Fruit fly (Drosophila melanogaster) whole organism, embryonic: ENCODE data around the gene CG11593.
A peak's percentile ranks its signal among the peaks of the same experiment; 100 is the strongest.

Experiments
- Atf6 ChIP-seq: fragments of 200-800 bp; sonication (Bioruptor generic); IDR thresholded peaks from 2 replicates; pipeline ENCODE4 v1.3.6; 2022; ENCODE audit warnings: missing biosample characterization, missing genetic modification characterization
- CG1024 ChIP-seq: fragments of 200-800 bp; sonication (Bioruptor generic); IDR thresholded peaks from 2 replicates; pipeline ENCODE4 v1.3.6; 2022; ENCODE audit warnings: missing biosample characterization, missing genetic modification characterization
- CG10267 ChIP-seq: fragments of 200-800 bp; sonication (Bioruptor generic); optimal IDR thresholded peaks from 2 replicates; lab custom pipeline; 2018; ENCODE audit warnings: missing biosample characterization, mild to moderate bottlenecking, missing genetic modification characterization, moderate library complexity
- CG10654 ChIP-seq: fragments of 200-800 bp; sonication (Bioruptor generic); optimal IDR thresholded peaks from 2 replicates; lab custom pipeline; 2016; ENCODE audit warnings: missing biosample characterization, missing genetic modification characterization
- CG11504 ChIP-seq: fragments of 200-800 bp; sonication (Bioruptor generic); optimal IDR thresholded peaks from 3 replicates; lab custom pipeline; 2019; ENCODE audit warnings: missing biosample characterization, mild to moderate bottlenecking, missing genetic modification characterization, moderate library complexity
- CG15696 ChIP-seq: fragments of 200-800 bp; sonication (Bioruptor generic); optimal IDR thresholded peaks from 2 replicates; lab custom pipeline; 2019; ENCODE audit warnings: missing biosample characterization, mild to moderate bottlenecking, missing genetic modification characterization, moderate library complexity
- CG17186 ChIP-seq: fragments of 200-800 bp; sonication (Bioruptor generic); optimal IDR thresholded peaks from 3 replicates; lab custom pipeline; 2017; ENCODE audit warnings: missing biosample characterization, missing genetic modification reagents, missing genetic modification characterization
- CG18011 ChIP-seq: fragments of 200-800 bp; sonication (Bioruptor generic); optimal IDR thresholded peaks from 2 replicates; lab custom pipeline; 2017; ENCODE audit warnings: missing biosample characterization, missing genetic modification characterization, mild to moderate bottlenecking, moderate library complexity, missing genotype
- CG18764 ChIP-seq: fragments of 200-800 bp; sonication (Bioruptor generic); optimal IDR thresholded peaks from 3 replicates; lab custom pipeline; 2016; ENCODE audit warnings: missing biosample characterization, missing genetic modification characterization
- CG2116 ChIP-seq: fragments of 200-800 bp; sonication (Bioruptor generic); optimal IDR thresholded peaks from 3 replicates; lab custom pipeline; 2018; ENCODE audit warnings: missing biosample characterization, mild to moderate bottlenecking, missing genetic modification characterization
- CG30403 ChIP-seq: fragments of 200-800 bp; sonication (Bioruptor generic); optimal IDR thresholded peaks from 3 replicates; lab custom pipeline; 2016; ENCODE audit warnings: missing biosample characterization, missing genetic modification characterization
- CG3838 ChIP-seq: fragments of 200-800 bp; sonication (Bioruptor generic); optimal IDR thresholded peaks from 3 replicates; lab custom pipeline; 2016; ENCODE audit warnings: missing biosample characterization, missing genetic modification characterization
- CG4424 ChIP-seq: fragments of 200-800 bp; sonication (Bioruptor generic); optimal IDR thresholded peaks from 3 replicates; lab custom pipeline; 2016; ENCODE audit warnings: missing biosample characterization, missing genetic modification characterization
- CG4617 ChIP-seq: fragments of 200-800 bp; sonication (Bioruptor generic); optimal IDR thresholded peaks from 3 replicates; lab custom pipeline; 2016; ENCODE audit warnings: missing biosample characterization, missing genetic modification characterization, borderline replicate concordance
- CG6254 ChIP-seq: fragments of 200-800 bp; sonication (Bioruptor generic); optimal IDR thresholded peaks from 3 replicates; lab custom pipeline; 2017; ENCODE audit warnings: mild to moderate bottlenecking, missing biosample characterization, missing genetic modification reagents, missing genetic modification characterization
- CG7987 ChIP-seq: fragments of 200-800 bp; sonication (Bioruptor generic); optimal IDR thresholded peaks from 2 replicates; lab custom pipeline; 2018; ENCODE audit warnings: missing biosample characterization, mild to moderate bottlenecking, missing genetic modification characterization, moderate library complexity
- CG8089 ChIP-seq: fragments of 200-800 bp; sonication (Bioruptor generic); optimal IDR thresholded peaks from 3 replicates; lab custom pipeline; 2016; ENCODE audit warnings: missing biosample characterization, missing genetic modification characterization
- CG8290 ChIP-seq, 3 experiments: fragments of 200-800 bp; sonication (Bioruptor generic); optimal IDR thresholded peaks; 2 replicates each; lab custom pipeline; 2016 to 2019; ENCODE audit warnings: missing biosample characterization in 3 of 3, missing genetic modification characterization in 3 of 3, mild to moderate bottlenecking in 2 of 3, moderate library complexity in 1 of 3
- CG8478 ChIP-seq: fragments of >200 bp; optimal IDR thresholded peaks from 2 replicates; lab custom pipeline; 2018
- CG9727 ChIP-seq: fragments of 200-800 bp; sonication (Bioruptor generic); optimal IDR thresholded peaks from 3 replicates; lab custom pipeline; 2017; ENCODE audit warnings: missing biosample characterization, mild to moderate bottlenecking, missing genetic modification characterization
- CG9797 ChIP-seq: fragments of 200-800 bp; sonication (Bioruptor generic); optimal IDR thresholded peaks from 3 replicates; lab custom pipeline; 2018; ENCODE audit warnings: missing biosample characterization, mild to moderate bottlenecking, missing genetic modification characterization
- CG9817 ChIP-seq: fragments of 200-800 bp; sonication (Bioruptor generic); optimal IDR thresholded peaks from 2 replicates; lab custom pipeline; 2018; ENCODE audit warnings: missing biosample characterization, mild to moderate bottlenecking, missing genetic modification characterization, moderate library complexity
- D ChIP-seq, 2 experiments: fragments of 200-800 bp in 1 of 2; fragments of >200 bp in 1 of 2; sonication (Bioruptor generic) in 1 of 2; optimal IDR thresholded peaks; 2 replicates in 1 of 2; 3 replicates in 1 of 2; lab custom pipeline; 2017; ENCODE audit warnings: mild to moderate bottlenecking in 1 of 2, missing biosample characterization in 1 of 2, missing genetic modification characterization in 1 of 2, missing genetic modification reagents in 1 of 2
- D19A ChIP-seq: fragments of 200-800 bp; optimal IDR thresholded peaks from 3 replicates; lab custom pipeline; 2019; ENCODE audit warnings: missing biosample characterization, mild to moderate bottlenecking, missing genetic modification characterization, moderate library complexity
- Dp ChIP-seq: fragments of 200-800 bp; sonication (Bioruptor generic); optimal IDR thresholded peaks from 2 replicates; lab custom pipeline; 2018; ENCODE audit warnings: missing biosample characterization, mild to moderate bottlenecking, missing genetic modification characterization, moderate library complexity
- Drgx ChIP-seq: fragments of 200-800 bp; sonication (Bioruptor generic); IDR thresholded peaks from 2 replicates; pipeline ENCODE4 v1.3.6; 2022; ENCODE audit warnings: missing biosample characterization, missing genetic modification characterization
- Elba2 ChIP-seq: fragments of 200-800 bp; sonication (Bioruptor generic); optimal IDR thresholded peaks from 3 replicates; lab custom pipeline; 2016; ENCODE audit warnings: missing biosample characterization, missing genetic modification characterization
- Hey ChIP-seq: fragments of 200-800 bp; sonication (Bioruptor generic); optimal IDR thresholded peaks from 3 replicates; lab custom pipeline; 2018; ENCODE audit warnings: missing biosample characterization, mild to moderate bottlenecking, missing genetic modification characterization
- Med ChIP-seq: fragments of 200-800 bp; sonication (Bioruptor generic); peaks from one replicate; lab custom pipeline; 2016; ENCODE audit warnings: missing biosample characterization, missing genetic modification characterization, mild to moderate bottlenecking, inconsistent platforms, moderate library complexity
- Opbp ChIP-seq: fragments of 200-800 bp; sonication (Bioruptor generic); IDR thresholded peaks from 3 replicates; pipeline ENCODE4 v1.3.6; 2022; ENCODE audit warnings: missing biosample characterization, missing genetic modification characterization; ENCODE audit not compliant: partially characterized antibody
- Ssrp ChIP-seq: fragments of 200-800 bp; sonication (Bioruptor generic); optimal IDR thresholded peaks from 2 replicates; lab custom pipeline; 2018; ENCODE audit warnings: missing biosample characterization, mild to moderate bottlenecking, missing genetic modification characterization, moderate library complexity
- Trl ChIP-seq, 3 experiments: fragments of >200 bp in 2 of 3; fragments of 200-800 bp in 1 of 3; sonication (Bioruptor generic) in 1 of 3; optimal IDR thresholded peaks; 2 replicates in 1 of 3; 3 replicates in 2 of 3; lab custom pipeline; 2016 to 2017; ENCODE audit warnings: missing biosample characterization in 1 of 3, missing genetic modification characterization in 1 of 3
- Usf ChIP-seq: fragments of 200-800 bp; sonication (Bioruptor generic); optimal IDR thresholded peaks from 2 replicates; lab custom pipeline; 2017; ENCODE audit warnings: missing genotype, missing biosample characterization, missing genetic modification characterization
- Xbp1 ChIP-seq: fragments of 200-800 bp; sonication (Bioruptor generic); optimal IDR thresholded peaks from 3 replicates; lab custom pipeline; 2016; ENCODE audit warnings: missing biosample characterization, mild to moderate bottlenecking, missing genetic modification characterization
- aop ChIP-seq: fragments of 200-800 bp; sonication (Bioruptor generic); IDR thresholded peaks from 2 replicates; pipeline ENCODE4 v1.3.6; 2022; ENCODE audit warnings: missing biosample characterization, missing genetic modification characterization
- btn ChIP-seq: fragments of 200-800 bp; sonication (Bioruptor generic); optimal IDR thresholded peaks from 2 replicates; lab custom pipeline; 2016; ENCODE audit warnings: missing biosample characterization, missing genetic modification characterization
- chinmo ChIP-seq: fragments of 200-800 bp; sonication (Bioruptor generic); IDR thresholded peaks from 4 replicates; pipeline ENCODE4 v1.3.6; 2022; ENCODE audit warnings: missing biosample characterization, missing genetic modification characterization; ENCODE audit not compliant: partially characterized antibody
- ci ChIP-seq: fragments of 200-800 bp; sonication (Bioruptor generic); IDR thresholded peaks from 3 replicates; pipeline ENCODE4 v1.3.6; 2022; ENCODE audit warnings: missing biosample characterization, missing genetic modification characterization
- dimm ChIP-seq: fragments of 200-800 bp; sonication (Bioruptor generic); IDR thresholded peaks from 2 replicates; pipeline ENCODE4 v1.3.6; 2022; ENCODE audit warnings: missing biosample characterization, missing genetic modification characterization
- hkb ChIP-seq, 2 experiments: fragments of 200-800 bp in 1 of 2; fragments of >200 bp in 1 of 2; sonication (Bioruptor generic) in 1 of 2; IDR thresholded peaks in 1 of 2; optimal IDR thresholded peaks in 1 of 2; 2 replicates each; pipeline versions ENCODE4 v1.3.6 to Lab custom; 2017 to 2022; ENCODE audit warnings: missing biosample characterization in 1 of 2, missing genetic modification characterization in 1 of 2
- hth ChIP-seq: fragments of >200 bp; optimal IDR thresholded peaks from 2 replicates; lab custom pipeline; 2017; ENCODE audit warnings: inconsistent platforms
- nmo ChIP-seq: fragments of 200-800 bp; sonication (Bioruptor generic); optimal IDR thresholded peaks from 2 replicates; lab custom pipeline; 2018; ENCODE audit warnings: missing biosample characterization, mild to moderate bottlenecking, missing genetic modification characterization, moderate library complexity
- psq ChIP-seq: fragments of 200-800 bp; sonication (Bioruptor generic); optimal IDR thresholded peaks from 2 replicates; lab custom pipeline; 2017; ENCODE audit warnings: missing biosample characterization, missing genetic modification characterization
- pzg ChIP-seq: fragments of 200-800 bp; sonication (Bioruptor generic); optimal IDR thresholded peaks from 3 replicates; lab custom pipeline; 2018; ENCODE audit warnings: missing biosample characterization, mild to moderate bottlenecking, missing genetic modification characterization, moderate library complexity
- slbo ChIP-seq: fragments of 200-800 bp; sonication (Bioruptor generic); IDR thresholded peaks from 2 replicates; pipeline ENCODE4 v1.3.6; 2022; ENCODE audit warnings: missing biosample characterization, missing genetic modification characterization
- sqz ChIP-seq: fragments of 200-800 bp; sonication (Bioruptor generic); optimal IDR thresholded peaks from 3 replicates; lab custom pipeline; 2018; ENCODE audit warnings: missing biosample characterization, mild to moderate bottlenecking, missing genetic modification characterization
- sr ChIP-seq: fragments of 200-800 bp; sonication (Bioruptor generic); IDR thresholded peaks from 3 replicates; pipeline ENCODE4 v1.3.6; 2022; ENCODE audit warnings: missing biosample characterization, missing genetic modification characterization
- twi ChIP-seq: fragments of 200-800 bp; optimal IDR thresholded peaks from 2 replicates; lab custom pipeline; 2019; ENCODE audit warnings: missing biosample characterization, mild to moderate bottlenecking, missing genetic modification characterization, moderate library complexity
- unc-4 ChIP-seq: fragments of 200-800 bp; sonication (Bioruptor generic); IDR thresholded peaks from 2 replicates; pipeline ENCODE4 v1.3.6; 2022; ENCODE audit warnings: missing biosample characterization, missing genetic modification characterization; ENCODE audit not compliant: partially characterized antibody

CG11593 gene

DNA sequence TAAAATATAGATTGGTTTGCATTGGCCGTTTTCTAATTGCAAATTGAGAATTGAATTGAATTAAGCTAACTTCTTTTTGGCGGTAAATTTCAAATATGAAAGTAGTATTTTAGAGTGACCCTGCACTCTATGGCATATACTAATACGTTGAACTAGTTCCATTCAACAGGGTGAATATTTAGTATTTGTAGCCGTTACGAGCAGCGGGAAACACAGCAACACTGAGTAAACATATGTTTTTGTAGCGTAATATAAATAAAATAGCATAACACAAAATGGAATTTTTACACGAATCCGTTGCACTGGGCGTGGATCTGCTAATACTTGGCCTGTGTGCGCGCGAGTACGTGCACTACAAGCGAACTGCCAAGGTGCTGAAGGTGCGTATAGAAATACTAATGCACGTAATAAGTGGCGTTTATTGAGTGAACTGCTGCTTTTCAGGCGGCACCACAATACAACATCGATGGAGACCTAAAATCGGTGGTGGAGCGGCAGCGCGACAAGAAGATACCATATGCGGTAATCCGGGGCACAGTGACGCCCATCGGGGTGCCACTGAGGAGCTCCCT, 18.9 kb downstream of the CG11593 start, which contains the start of gene Mul1 (continued):
- no peak for TF ChIP-seq Xbp1 (GFP tag; lab: Kevin White, UChicago)
- TF ChIP-seq CG10654 (GFP tag; lab: Kevin White, UChicago) = no peak
- no peak for TF ChIP-seq D (optimal IDR thresholded peaks at IDR 0.05; lab: Kevin White, UChicago)
- TF ChIP-seq D (GFP tag; optimal IDR thresholded peaks at IDR 0.05; lab: Kevin White, UChicago) = no peak
- TF ChIP-seq Dp (GFP tag; lab: Kevin White, UChicago) = peak; percentile 91
- no peak for TF ChIP-seq Drgx
- no peak for TF ChIP-seq CG30403 (GFP tag; lab: Kevin White, UChicago)
- TF ChIP-seq btn (GFP tag; lab: Kevin White, UChicago) = no peak
- TF ChIP-seq pzg (GFP tag; lab: Kevin White, UChicago) = peak; percentile 92
- no peak for TF ChIP-seq CG11504 (tag; lab: Kevin White, UChicago)
- no peak for TF ChIP-seq dimm (GFP tag; lab: Robert Waterston, UW)
- TF ChIP-seq Med (GFP tag; lab: Kevin White, UChicago) = peak; percentile 75
- TF ChIP-seq sr = no peak
- TF ChIP-seq Elba2 (GFP tag; lab: Kevin White, UChicago) = no peak
- TF ChIP-seq CG1024 (GFP tag; lab: Robert Waterston, UW) = no peak
- no peak for TF ChIP-seq sqz (GFP tag; lab: Kevin White, UChicago)
- TF ChIP-seq CG18011 (GFP tag; lab: Kevin White, UChicago) = no peak
- no peak for TF ChIP-seq CG7987 (GFP tag; lab: Kevin White, UChicago)
- TF ChIP-seq chinmo (GFP tag; lab: Robert Waterston, UW) = no peak
- peak; percentile 19 for TF ChIP-seq CG10267 (tag; lab: Kevin White, UChicago)
- no peak for TF ChIP-seq hkb (optimal IDR thresholded peaks at IDR 0.05; lab: Kevin White, UChicago)
- 0 out of 2 replicates have a peak, but pooled peaks have one; percentile 8 for TF ChIP-seq hkb (GFP tag; IDR thresholded peaks at IDR 0.05; lab: Robert Waterston, UW)
- TF ChIP-seq CG8478 = peak; percentile 3
- no peak for TF ChIP-seq slbo (GFP tag; lab: Robert Waterston, UW)
- TF ChIP-seq ci (GFP tag; lab: Robert Waterston, UW) = no peak
- no peak for TF ChIP-seq Atf6 (GFP tag; lab: Robert Waterston, UW)
- no peak for TF ChIP-seq unc-4 (GFP tag; lab: Robert Waterston, UW)
- TF ChIP-seq Opbp (GFP tag; lab: Robert Waterston, UW) = 0 out of 3 replicates have a peak, but pooled peaks have one; percentile 33
- TF ChIP-seq hth (lab: Kevin White, UChicago) = no peak
- no peak for TF ChIP-seq CG18764
- peak; percentile 33 for TF ChIP-seq twi
- no peak for TF ChIP-seq psq (GFP tag; lab: Kevin White, UChicago)
- no peak for TF ChIP-seq CG9727
- TF ChIP-seq CG9817 (tag; lab: Kevin White, UChicago) = no peak
- peak; percentile 42 for TF ChIP-seq CG2116 (GFP tag; lab: Kevin White, UChicago)
- no peak for TF ChIP-seq Usf
- TF ChIP-seq CG3838 (GFP tag; lab: Kevin White, UChicago) = no peak
- no peak for TF ChIP-seq CG15696
- TF ChIP-seq CG6254 (GFP tag; lab: Kevin White, UChicago) = peak; percentile 36
- TF ChIP-seq Hey = no peak
- peak; percentile 84 for TF ChIP-seq CG4424 (GFP tag; lab: Kevin White, UChicago)
- no peak for TF ChIP-seq CG8089 (GFP tag; lab: Kevin White, UChicago)
- peak; percentile 37 for TF ChIP-seq nmo (GFP tag; lab: Kevin White, UChicago)
- TF ChIP-seq aop = no peak
- TF ChIP-seq Ssrp (tag; lab: Kevin White, UChicago) = no peak
- TF ChIP-seq CG17186 (GFP tag; lab: Kevin White, UChicago) = peak; percentile 24
- no peak for TF ChIP-seq CG8290 (GFP tag; optimal IDR thresholded peaks at IDR 0.05; lab: Kevin White, UChicago)
- peak in 1 of 2 experiments; percentile 45 for TF ChIP-seq CG8290 (tag; optimal IDR thresholded peaks at IDR 0.05; lab: Kevin White, UChicago)
- TF ChIP-seq Trl (optimal IDR thresholded peaks at IDR 0.05; lab: Kevin White, UChicago) = no peak
- no peak for TF ChIP-seq Trl (GFP tag; optimal IDR thresholded peaks at IDR 0.05; lab: Kevin White, UChicago)
- peak; percentile 25 for TF ChIP-seq CG4617 (GFP tag; lab: Kevin White, UChicago)
- peak; percentile 78 for TF ChIP-seq CG9797 (GFP tag; lab: Kevin White, UChicago)
- TF ChIP-seq D19A (tag; lab: Kevin White, UChicago) = no peak
